Fruit fly (Drosophila melanogaster) Kc167 (cell line): Measurements from ENCODE around the gene ppk5.

Source experiments
- Myc ChIP-seq: fragments of >200 bp; optimal IDR thresholded peaks from 2 replicates; lab custom pipeline; 2017; ENCODE audit warnings: missing external identifiers
- Sin3A ChIP-seq: fragments of >200 bp; optimal IDR thresholded peaks from 2 replicates; lab custom pipeline; 2018; ENCODE audit warnings: missing external identifiers
- h ChIP-seq: fragments of >200 bp; optimal IDR thresholded peaks from 3 replicates; lab custom pipeline; 2018; ENCODE audit warnings: missing external identifiers
- insv ChIP-seq: fragments of >200 bp; optimal IDR thresholded peaks from 3 replicates; lab custom pipeline; 2018; ENCODE audit warnings: missing external identifiers
- psq ChIP-seq: fragments of >200 bp; optimal IDR thresholded peaks from 2 replicates; lab custom pipeline; 2017; ENCODE audit warnings: missing external identifiers
- ttk ChIP-seq: sonication (Bioruptor generic); optimal IDR thresholded peaks from 2 replicates; lab custom pipeline; 2017; ENCODE audit warnings: missing external identifiers

ppk5 gene

DNA sequence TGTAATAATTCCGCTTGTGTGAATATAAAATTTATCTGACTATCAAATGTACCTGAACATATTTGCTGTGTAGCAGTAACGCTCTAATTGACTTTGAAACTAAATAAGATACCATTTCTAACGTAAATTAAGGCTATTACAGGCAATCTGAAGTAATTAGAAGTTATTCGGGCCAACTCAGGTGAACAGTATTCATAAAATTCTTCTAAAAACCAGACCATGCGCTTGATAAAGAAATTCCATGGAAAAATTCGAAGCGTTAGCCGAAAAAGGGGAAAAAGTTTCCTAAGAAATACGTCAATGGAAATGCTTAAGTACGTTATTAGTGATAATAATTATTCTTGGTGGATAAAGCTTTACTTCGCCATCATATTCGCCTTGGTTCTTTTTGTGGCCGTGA lies at the start of gene ppk5:
Gene ppk5, plus strand, starts transcription at position 301 of the 400 bp plus-strand sequence.
- no peak for TF ChIP-seq Myc
- no peak for TF ChIP-seq h (lab: Kevin White, UChicago)
- TF ChIP-seq ttk (lab: Kevin White, UChicago): no peak
- TF ChIP-seq psq (lab: Kevin White, UChicago): no peak
- no peak for TF ChIP-seq Sin3A (lab: Kevin White, UChicago)
- TF ChIP-seq insv (lab: Kevin White, UChicago): no peak

DNA sequence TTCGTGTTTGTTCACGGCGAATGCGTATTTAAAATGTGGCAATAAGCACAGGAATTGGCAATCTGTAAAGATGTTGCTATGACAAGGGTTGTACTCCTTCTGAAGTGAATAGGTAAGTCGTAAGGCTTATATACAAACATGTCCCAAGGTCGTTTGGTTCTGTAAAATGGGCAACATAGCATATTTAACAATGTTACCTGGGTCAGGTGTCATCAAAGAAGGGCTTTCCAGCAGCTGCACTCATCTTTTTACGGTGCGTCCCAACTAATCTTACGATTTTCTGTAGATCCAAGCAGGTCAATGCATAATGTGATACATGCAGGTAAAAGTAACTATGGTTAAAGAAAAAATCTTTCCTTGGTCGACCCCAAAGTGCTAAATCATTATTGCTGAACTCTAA lies 44.0 kb upstream of the ppk5 start, which contains the start of gene Neu2:
Gene Neu2, minus strand, starts transcription at position 101 of the 400 bp plus-strand sequence.
- TF ChIP-seq psq (lab: Kevin White, UChicago) (no peak), insv (lab: Kevin White, UChicago) (no peak), h (lab: Kevin White, UChicago) (no peak), ttk (lab: Kevin White, UChicago) (no peak), Myc (no peak), Sin3A (lab: Kevin White, UChicago) (no peak)

DNA sequence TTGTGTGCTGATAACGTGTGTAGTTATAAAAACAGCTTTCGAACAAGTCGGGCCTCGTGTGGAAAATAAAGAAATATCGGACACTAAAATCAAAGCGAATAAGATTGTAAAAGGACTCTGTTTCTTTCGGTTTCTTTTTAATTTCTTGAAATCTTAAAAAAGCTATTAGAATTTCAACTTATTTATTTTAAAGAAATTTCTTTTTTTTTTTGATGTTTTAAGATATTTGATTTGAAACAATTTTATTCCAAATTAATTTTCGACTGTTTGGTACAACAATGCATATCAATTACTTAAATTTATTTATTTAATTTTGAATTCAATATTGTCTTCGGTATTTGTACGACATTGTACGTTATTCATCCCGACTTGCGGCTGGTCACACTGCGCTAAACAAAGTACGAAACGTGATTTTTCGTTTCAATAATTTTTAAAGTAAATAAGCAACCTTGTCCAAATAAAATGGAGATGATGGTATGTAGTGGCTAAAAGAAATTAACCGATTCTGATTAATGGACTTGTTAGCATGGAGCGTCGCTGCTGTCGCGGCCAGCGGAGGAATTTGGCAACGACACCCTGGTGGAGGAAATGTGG lies 41.6 kb upstream of the ppk5 start, which contains the start of the genes CG7202 and CG7519:
Gene CG7202, minus strand, starts transcription at position 51 of the 594 bp plus-strand sequence.
Gene CG7519, plus strand, starts transcription at position 361 of the 594 bp plus-strand sequence.
- TF ChIP-seq ttk (lab: Kevin White, UChicago): no peak
- TF ChIP-seq insv (lab: Kevin White, UChicago): no peak
- TF ChIP-seq Sin3A (lab: Kevin White, UChicago): no peak
- TF ChIP-seq h (lab: Kevin White, UChicago): no peak
- no peak for TF ChIP-seq Myc
- TF ChIP-seq psq (lab: Kevin White, UChicago): no peak

DNA sequence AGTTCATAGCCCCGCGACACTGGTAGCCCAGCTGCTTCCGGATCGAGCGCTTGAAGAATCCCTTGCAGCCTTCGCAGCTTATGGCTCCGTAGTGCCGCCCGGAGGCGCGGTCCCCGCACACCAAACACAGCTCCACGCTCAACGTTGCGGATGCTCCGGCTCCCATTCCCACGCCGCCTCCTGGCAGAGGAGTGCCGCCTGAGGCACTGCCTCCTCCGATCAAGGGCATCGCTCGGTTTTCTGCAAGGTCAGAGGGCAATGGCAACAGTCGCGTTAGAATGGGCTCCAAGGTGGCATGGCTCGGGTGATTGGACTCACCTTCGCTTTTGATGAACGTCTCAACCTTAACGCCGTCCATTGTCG lies 38.0 kb upstream of the ppk5 start:
- TF ChIP-seq ttk (lab: Kevin White, UChicago) (no peak), Myc (no peak), insv (lab: Kevin White, UChicago) (no peak), psq (lab: Kevin White, UChicago) (no peak), Sin3A (lab: Kevin White, UChicago) (no peak), h (lab: Kevin White, UChicago) (no peak)

DNA sequence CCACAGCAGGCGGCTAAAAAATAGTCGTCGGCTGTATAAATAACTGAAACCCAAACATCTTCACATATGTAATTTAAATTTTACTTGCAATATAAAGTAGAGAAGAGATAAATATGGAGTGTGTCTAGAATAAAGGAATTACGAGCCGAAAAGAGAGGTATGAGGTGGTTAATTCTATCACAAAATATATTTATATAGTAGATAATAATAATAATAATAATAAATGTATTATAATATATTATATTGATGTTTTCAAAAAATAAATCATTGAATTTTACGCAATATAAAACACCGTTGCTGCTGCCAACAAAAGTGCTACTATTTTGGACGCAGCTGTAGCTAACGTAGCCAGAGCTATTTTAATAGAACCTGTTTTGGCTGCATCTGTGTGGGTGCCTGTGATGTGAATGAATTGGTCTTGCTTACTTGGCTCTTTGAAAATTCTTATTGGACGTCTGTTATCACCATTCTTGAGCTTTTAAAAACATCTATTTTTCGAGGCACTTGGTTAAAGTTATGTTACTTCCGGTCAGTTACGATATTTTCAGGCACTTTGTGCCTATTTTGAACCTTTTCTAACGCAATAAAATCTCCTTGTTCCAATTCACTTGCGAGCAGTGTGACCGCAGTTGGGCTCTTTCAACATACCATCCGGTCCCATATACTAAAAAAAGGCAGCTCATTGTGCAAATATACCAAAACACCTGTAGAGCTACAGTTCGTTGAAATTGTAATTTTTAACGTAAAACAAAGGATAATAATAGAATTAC lies 37.4 kb upstream of the ppk5 start, which contains the start of gene Hr78:
Gene Hr78, minus strand, starts transcription at position 630 of the 770 bp plus-strand sequence.
- TF ChIP-seq insv (lab: Kevin White, UChicago) (no peak), h (lab: Kevin White, UChicago) (no peak), Sin3A (lab: Kevin White, UChicago) (no peak), psq (lab: Kevin White, UChicago) (no peak), Myc (no peak), ttk (lab: Kevin White, UChicago) (no peak)

DNA sequence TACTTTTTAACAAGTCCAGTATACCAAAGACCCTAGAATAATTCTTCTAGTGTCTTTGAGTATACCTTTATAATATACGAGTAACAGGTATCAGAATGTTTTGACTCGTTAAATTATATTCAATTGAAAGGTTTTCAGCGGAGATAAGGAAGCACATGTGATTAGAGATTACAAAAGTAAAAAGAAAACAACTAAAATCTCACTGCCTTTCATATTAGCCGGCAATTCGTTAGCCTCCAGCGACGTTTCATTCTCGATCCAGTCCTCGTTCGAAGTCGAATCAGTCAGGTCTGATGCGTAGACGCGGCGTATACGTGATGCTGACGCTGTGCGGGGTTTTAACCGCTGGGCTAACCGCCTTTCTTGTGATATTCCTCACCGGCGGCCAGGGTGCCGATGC lies 33.3 kb upstream of the ppk5 start, which contains the start of gene Est-Q:
Gene Est-Q, plus strand, starts transcription at position 250 of the 400 bp plus-strand sequence.
- no peak for TF ChIP-seq psq (lab: Kevin White, UChicago)
- TF ChIP-seq h (lab: Kevin White, UChicago): no peak
- no peak for TF ChIP-seq insv (lab: Kevin White, UChicago)
- no peak for TF ChIP-seq Myc
- TF ChIP-seq ttk (lab: Kevin White, UChicago): no peak
- no peak for TF ChIP-seq Sin3A (lab: Kevin White, UChicago)

DNA sequence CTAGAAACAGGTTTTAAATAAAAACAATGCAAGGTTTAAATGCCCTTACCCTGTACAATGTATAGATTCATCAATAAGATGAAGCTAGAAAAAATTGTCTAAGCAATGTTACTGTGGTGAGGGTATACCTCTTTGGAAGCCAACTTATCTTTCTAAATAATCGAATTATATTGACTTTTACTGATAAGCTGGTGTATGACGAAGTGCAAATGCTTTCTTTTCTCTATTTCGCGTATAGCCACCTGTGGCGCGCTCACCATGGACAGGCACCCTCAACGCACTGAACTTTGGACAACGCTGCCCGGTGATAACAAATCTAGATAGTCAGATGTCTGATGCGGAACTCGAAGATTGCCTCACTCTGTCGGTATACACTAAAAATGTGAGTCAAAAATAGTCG lies 32.5 kb upstream of the ppk5 start:
- TF ChIP-seq h (lab: Kevin White, UChicago) (no peak), Myc (no peak), psq (lab: Kevin White, UChicago) (no peak), insv (lab: Kevin White, UChicago) (no peak), Sin3A (lab: Kevin White, UChicago) (no peak), ttk (lab: Kevin White, UChicago) (no peak)

DNA sequence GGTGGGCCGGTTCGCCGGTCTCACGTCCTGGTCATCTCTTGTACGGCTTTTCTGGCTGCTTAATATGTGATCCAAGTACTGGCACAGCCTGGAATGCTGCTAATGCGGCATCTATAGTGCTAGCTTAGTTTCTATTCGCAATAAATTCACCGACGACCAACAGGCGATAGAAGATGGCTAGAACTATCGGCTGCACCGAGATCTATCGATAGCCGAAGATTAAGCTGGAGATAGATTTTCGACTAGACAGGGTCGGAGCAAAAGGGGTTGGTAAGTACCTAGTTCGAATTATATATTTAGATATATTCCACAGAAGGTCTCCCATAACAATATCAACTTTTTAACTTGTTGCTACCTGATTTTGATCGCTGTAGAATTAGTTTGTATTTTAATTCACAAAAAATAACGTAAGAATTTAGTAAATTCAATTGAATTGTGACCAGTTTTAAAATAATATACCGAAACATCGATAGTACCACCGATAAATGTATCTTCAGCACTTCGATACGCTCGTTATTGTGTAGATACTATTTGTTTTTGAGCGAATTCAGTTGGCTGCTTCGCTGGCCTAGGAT lies 27.0 kb upstream of the ppk5 start, which contains the start of the genes Glg1 and M6:
Gene Glg1, minus strand, starts transcription at position 185 of the 575 bp plus-strand sequence.
Gene M6, plus strand, starts transcription at position 499 of the 575 bp plus-strand sequence.
- TF ChIP-seq psq (lab: Kevin White, UChicago) (no peak), Sin3A (lab: Kevin White, UChicago) (no peak), ttk (lab: Kevin White, UChicago) (no peak), insv (lab: Kevin White, UChicago) (no peak)

DNA sequence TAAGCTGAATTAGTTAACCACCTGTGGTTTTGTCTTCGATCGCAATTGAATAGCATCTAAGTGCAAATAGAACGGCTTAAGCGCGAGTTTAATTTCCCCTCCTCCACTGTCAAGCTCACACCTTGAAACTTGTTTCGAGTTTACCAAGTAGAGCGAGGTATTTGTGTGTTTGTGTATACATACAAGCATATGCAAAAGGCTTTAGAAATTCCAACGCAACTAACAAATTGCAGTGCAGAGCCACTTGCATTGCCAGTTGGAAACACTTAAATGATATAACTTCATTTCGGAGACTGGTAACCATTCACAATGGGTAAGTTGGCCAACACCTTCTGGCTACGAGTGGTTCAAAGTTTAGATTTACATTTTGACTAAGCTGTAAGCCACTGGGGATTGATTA lies 26.5 kb upstream of the ppk5 start:
- no peak for TF ChIP-seq Myc
- no peak for TF ChIP-seq psq (lab: Kevin White, UChicago)
- no peak for TF ChIP-seq insv (lab: Kevin White, UChicago)
- TF ChIP-seq h (lab: Kevin White, UChicago): no peak
- no peak for TF ChIP-seq ttk (lab: Kevin White, UChicago)
- no peak for TF ChIP-seq Sin3A (lab: Kevin White, UChicago)

DNA sequence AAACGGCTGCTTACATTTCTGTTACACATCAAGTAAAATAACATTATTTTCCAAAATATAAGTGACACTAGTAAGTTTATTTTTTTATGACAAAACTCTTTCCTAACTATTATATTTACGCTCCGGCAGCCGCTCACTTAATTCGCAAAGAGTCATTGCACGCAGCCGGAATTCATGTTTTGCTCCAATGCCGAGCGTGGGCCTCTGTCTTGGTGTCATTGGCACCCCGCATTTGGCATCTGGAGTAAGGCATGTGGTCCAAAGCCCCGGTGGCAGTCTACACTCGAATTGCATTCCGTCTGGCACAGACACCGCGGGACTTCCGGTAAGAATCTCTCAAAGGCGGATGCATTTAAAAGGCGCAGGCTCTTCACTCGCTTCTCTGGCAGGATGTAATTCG lies 25.8 kb upstream of the ppk5 start:
- TF ChIP-seq psq (lab: Kevin White, UChicago) (no peak), h (lab: Kevin White, UChicago) (no peak), ttk (lab: Kevin White, UChicago) (no peak), Sin3A (lab: Kevin White, UChicago) (no peak), Myc (no peak)

DNA sequence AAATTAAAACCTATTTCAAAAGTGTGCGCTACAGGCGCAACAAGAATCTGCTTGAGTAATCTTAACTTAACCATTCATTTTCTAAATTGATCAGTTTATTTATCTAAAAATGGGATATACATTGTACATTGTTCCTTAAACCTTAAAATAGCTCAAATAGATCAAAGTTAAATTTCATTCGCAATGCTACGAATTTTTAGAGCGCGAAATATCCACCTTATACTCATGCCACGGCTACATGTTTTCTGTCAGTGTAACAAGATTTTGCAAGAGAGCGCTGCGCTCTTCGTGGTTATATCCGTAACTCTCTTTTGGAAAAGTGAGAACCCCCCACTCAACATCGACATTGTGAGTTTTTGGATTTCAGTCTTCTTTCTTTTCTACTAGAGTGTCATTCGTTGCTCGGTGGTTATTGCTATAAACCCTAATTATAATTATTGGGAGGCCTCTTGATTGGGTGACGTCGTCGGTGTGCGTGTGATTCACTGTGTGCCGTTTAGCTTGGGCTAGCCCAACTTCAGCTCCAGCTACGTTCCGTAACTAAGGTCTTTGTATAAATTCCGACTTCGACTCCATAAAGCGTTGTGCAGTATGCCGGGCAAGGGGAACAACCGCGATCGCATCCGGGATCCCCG lies 24.9 kb upstream of the ppk5 start:
- TF ChIP-seq Myc (no peak), h (lab: Kevin White, UChicago) (no peak)
